Worm (Caenorhabditis elegans): ENCODE results near the gene pqn-73.
A peak's percentile ranks its signal among the peaks of the same experiment; 100 is the strongest.

The pqn-73 gene

DNA sequence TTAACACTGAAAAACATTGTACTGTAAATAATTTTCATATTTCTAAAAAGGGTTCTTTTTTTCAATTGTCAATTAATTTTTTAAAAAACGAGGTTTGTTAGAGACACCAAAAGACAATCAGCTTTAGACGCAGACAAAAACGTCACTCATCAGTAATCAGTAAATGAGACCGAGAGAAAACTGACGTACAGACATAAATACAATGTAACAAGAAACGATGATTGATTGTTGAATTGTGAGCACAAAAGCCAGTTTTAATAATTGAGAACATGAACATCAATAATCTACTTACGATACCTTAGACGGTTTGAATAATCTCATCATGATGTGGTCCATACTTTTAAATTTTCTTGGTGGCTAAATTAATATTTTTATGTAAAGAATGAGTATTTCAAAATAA is 33.8 kb upstream of the pqn-73 start:
- TF ChIP-seq unc-86 (tag; optimal IDR thresholded peaks at IDR 0.05) (no peak), elt-2 (tag; optimal IDR thresholded peaks at IDR 0.05) (peak; percentile 14), mab-9 (GFP tag; IDR thresholded peaks at IDR 0.05) (no peak), hpl-2 (GFP tag; optimal IDR thresholded peaks at IDR 0.05) (no peak), jun-1 (tag; optimal IDR thresholded peaks at IDR 0.05) (no peak), nhr-84 (tag; optimal IDR thresholded peaks at IDR 0.05) (no peak), swsn-7 (tag; optimal IDR thresholded peaks at IDR 0.05) (no peak), sptf-1 (tag; optimal IDR thresholded peaks at IDR 0.05) (no peak)

DNA sequence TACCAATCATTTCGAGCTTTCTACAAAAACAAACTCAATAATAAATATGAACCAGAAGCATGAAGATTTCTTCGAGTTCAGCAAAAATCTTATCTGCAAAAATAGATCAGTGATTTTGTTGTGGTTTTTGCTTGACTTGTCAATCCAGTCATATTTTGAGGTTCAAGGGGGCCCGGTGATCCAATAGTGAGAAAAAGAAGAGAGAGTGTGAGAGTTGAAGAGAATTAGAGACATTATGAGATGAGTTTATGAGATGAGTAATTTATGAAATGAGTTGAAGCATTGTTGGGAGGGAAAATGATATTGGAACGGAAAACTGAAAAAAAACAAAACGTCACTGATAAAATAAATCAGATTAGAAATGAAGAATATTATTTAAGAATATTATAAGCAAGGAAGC is 31.6 kb upstream of the pqn-73 start, which contains the start of gene T13H5.1:
TSS of gene T13H5.1 (minus strand) at position 101 of the 400 bp plus-strand sequence.
- no peak for TF ChIP-seq tbx-2 (tag; optimal IDR thresholded peaks at IDR 0.05)

DNA sequence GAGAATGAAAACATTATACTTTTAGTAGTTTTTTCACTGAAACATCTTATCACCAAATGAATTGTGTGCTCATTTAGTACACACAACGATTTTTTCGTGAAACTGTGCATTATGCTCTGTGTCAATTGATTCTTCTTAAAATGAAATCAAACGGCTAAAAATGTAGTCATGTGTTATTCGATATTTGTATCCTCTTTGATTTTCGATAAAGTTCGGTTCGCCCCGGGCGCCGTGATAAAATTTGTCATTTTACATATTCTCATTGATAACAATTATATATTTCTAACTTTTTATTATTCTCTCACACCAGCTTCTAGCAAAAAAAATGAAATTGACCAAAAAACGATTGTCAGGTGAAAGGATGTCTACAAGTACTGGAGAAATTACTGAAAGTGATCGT is 25.8 kb upstream of the pqn-73 start, which contains the start of gene ctg-2:
TSS of gene ctg-2 (plus strand) at position 326 of the 400 bp plus-strand sequence.
- TF ChIP-seq xbp-1 (tag; optimal IDR thresholded peaks at IDR 0.05) (no peak), dpl-1 (GFP tag; optimal IDR thresholded peaks at IDR 0.05) (no peak), hpl-2 (GFP tag; optimal IDR thresholded peaks at IDR 0.05) (no peak), pag-3 (tag; optimal IDR thresholded peaks at IDR 0.05; ENCODE audit: borderline replicate concordance, insufficient read depth) (no peak), nhr-237 (tag; optimal IDR thresholded peaks at IDR 0.05) (no peak), egl-27 (tag; optimal IDR thresholded peaks at IDR 0.05) (no peak), fkh-10 (GFP tag; optimal IDR thresholded peaks at IDR 0.05) (no peak), elt-3 (tag; optimal IDR thresholded peaks at IDR 0.05) (no peak), elt-2 (tag; optimal IDR thresholded peaks at IDR 0.05) (peak; percentile 85), jun-1 (tag; optimal IDR thresholded peaks at IDR 0.05) (peak; percentile 15), tbx-2 (tag; optimal IDR thresholded peaks at IDR 0.05) (no peak), unc-130 (tag; optimal IDR thresholded peaks at IDR 0.05) (no peak), nhr-20 (tag; optimal IDR thresholded peaks at IDR 0.05) (peak; percentile 3), lin-14 (GFP tag; optimal IDR thresholded peaks at IDR 0.05) (peak; percentile 15)

DNA sequence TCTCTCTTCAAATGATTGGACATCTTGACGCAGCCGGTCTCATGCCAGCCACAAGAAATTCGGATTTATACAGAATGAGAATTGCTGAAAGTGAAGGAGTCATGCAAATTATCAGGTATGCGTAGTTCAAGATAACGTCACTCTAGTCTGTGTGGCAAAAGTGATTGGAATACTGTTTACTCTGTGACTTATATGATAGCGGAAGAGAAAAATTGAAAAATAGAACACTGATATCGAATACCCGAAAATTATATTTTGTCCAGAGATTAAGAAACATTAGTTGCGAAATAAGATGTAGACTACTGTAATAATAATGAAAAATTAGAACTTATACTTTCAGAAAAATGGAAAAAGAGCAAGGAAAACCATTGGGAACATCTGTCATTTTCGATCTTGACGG is 25.0 kb upstream of the pqn-73 start:
- TF ChIP-seq hlh-17 (GFP tag; optimal IDR thresholded peaks at IDR 0.05; ENCODE audit: borderline replicate concordance): no peak
- no peak for TF ChIP-seq C34B4.2 (tag; optimal IDR thresholded peaks at IDR 0.05)
- no peak for TF ChIP-seq ceh-82 (tag; optimal IDR thresholded peaks at IDR 0.05)
- no peak for TF ChIP-seq hlh-4 (tag; optimal IDR thresholded peaks at IDR 0.05)
- no peak for TF ChIP-seq C16A3.4 (tag; optimal IDR thresholded peaks at IDR 0.05)
- peak; percentile 37 for TF ChIP-seq elt-2 (tag; optimal IDR thresholded peaks at IDR 0.05)
- no peak for TF ChIP-seq mdl-1 (tag; optimal IDR thresholded peaks at IDR 0.05)

DNA sequence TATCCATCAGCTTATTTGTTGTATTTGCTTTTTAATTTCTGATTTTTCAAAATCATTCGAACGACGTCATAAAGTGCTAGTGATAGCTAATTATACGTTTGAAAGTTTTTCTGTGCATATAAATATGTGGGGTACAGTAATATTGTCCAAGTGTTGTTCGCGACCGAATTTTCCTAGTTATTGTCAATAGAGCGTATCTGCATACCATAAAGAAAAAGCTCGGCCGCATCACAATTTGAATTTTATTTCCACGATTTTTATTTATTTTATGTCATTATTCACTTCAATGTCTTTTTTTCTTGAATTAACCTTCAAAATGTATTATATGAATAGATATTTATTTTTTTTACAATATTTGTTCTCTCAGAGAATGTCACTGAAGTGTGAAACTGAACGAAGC is 23.7 kb upstream of the pqn-73 start, which contains the start of gene rnh-2:
TSS of gene rnh-2 (plus strand) at position 368 of the 400 bp plus-strand sequence.
- peak; percentile 65 for TF ChIP-seq F16B12.6 (tag; optimal IDR thresholded peaks at IDR 0.05)
- peak; percentile 17 for TF ChIP-seq unc-130 (tag; optimal IDR thresholded peaks at IDR 0.05)
- peak; percentile 77 for TF ChIP-seq lin-14 (GFP tag; optimal IDR thresholded peaks at IDR 0.05)
- no peak for TF ChIP-seq efl-3 (GFP tag; optimal IDR thresholded peaks at IDR 0.05)
- TF ChIP-seq lin-13 (GFP tag; optimal IDR thresholded peaks at IDR 0.05): peak; percentile 56
- TF ChIP-seq lin-15B (tag; optimal IDR thresholded peaks at IDR 0.05): peak; percentile 76
- TF ChIP-seq skn-1 (tag; optimal IDR thresholded peaks at IDR 0.05): peak; percentile 25
- TF ChIP-seq pax-3 (tag; optimal IDR thresholded peaks at IDR 0.05): peak; percentile 42
- TF ChIP-seq lir-3 (tag; optimal IDR thresholded peaks at IDR 0.05; ENCODE audit: poor library complexity): peak; percentile 85
- TF ChIP-seq C34B4.2 (tag; optimal IDR thresholded peaks at IDR 0.05): no peak
- TF ChIP-seq vab-15 (tag; optimal IDR thresholded peaks at IDR 0.05): no peak
- TF ChIP-seq dpl-1 (GFP tag; optimal IDR thresholded peaks at IDR 0.05): peak; percentile 55 to 79 (median 68)
- no peak for TF ChIP-seq sptf-1 (tag; optimal IDR thresholded peaks at IDR 0.05)
- TF ChIP-seq snu-23 (GFP tag; optimal IDR thresholded peaks at IDR 0.05): peak; percentile 70
- TF ChIP-seq fkh-4 (tag; optimal IDR thresholded peaks at IDR 0.05; ENCODE audit: borderline replicate concordance): peak; percentile 8
- TF ChIP-seq tbx-2 (tag; optimal IDR thresholded peaks at IDR 0.05): peak; percentile 61
- TF ChIP-seq lin-39 (tag; optimal IDR thresholded peaks at IDR 0.05): no peak
- TF ChIP-seq unc-30 (tag; optimal IDR thresholded peaks at IDR 0.05): no peak
- peak; percentile 48 for TF ChIP-seq C04F5.9 (tag; optimal IDR thresholded peaks at IDR 0.05)
- TF ChIP-seq fkh-8 (tag; optimal IDR thresholded peaks at IDR 0.05): peak; percentile 62
- TF ChIP-seq nhr-19 (GFP tag; conservative IDR thresholded peaks at IDR 0.05): peak; percentile 52
- peak; percentile 71 for TF ChIP-seq ceh-90 (tag; optimal IDR thresholded peaks at IDR 0.05)
- TF ChIP-seq egl-13 (tag; optimal IDR thresholded peaks at IDR 0.05): peak; percentile 44
- peak in 2 of 6 experiments; percentile 21 to 27 for TF ChIP-seq elt-3 (tag; optimal IDR thresholded peaks at IDR 0.05)
- TF ChIP-seq C16A3.4 (tag; optimal IDR thresholded peaks at IDR 0.05): peak; percentile 81
